Worm (Caenorhabditis elegans) whole organism, L2 larva: ENCODE data around the gene M7.8.

Experiments
- ZK546.5 ChIP-seq: sonication (generic microtip); optimal IDR thresholded peaks from 2 replicates; lab custom pipeline; 2017; ENCODE audit warnings: missing biosample characterization, missing genetic modification characterization
- ama-1 ChIP-seq: fragments of 150-350 bp; optimal IDR thresholded peaks from 2 replicates; lab custom pipeline; 2018; ENCODE audit warnings: inconsistent platforms
- elt-3 ChIP-seq: sonication (generic microtip); optimal IDR thresholded peaks from 2 replicates; lab custom pipeline; 2017; ENCODE audit warnings: missing biosample characterization, missing genetic modification characterization
- mdl-1 ChIP-seq, 2 experiments: fragments of 150-350 bp in 1 of 2; sonication (generic microtip) in 1 of 2; optimal IDR thresholded peaks; 2 replicates each; lab custom pipeline; 2017; ENCODE audit warnings: missing biosample characterization in 2 of 2, missing genetic modification characterization in 2 of 2
- nhr-77 ChIP-seq: fragments of 150-350 bp; optimal IDR thresholded peaks from 2 replicates; lab custom pipeline; 2014; ENCODE audit warnings: missing biosample characterization, missing genetic modification characterization
- ztf-11 ChIP-seq: sonication (generic microtip); optimal IDR thresholded peaks from 2 replicates; lab custom pipeline; 2017; ENCODE audit warnings: missing biosample characterization, missing genetic modification characterization

DNA sequence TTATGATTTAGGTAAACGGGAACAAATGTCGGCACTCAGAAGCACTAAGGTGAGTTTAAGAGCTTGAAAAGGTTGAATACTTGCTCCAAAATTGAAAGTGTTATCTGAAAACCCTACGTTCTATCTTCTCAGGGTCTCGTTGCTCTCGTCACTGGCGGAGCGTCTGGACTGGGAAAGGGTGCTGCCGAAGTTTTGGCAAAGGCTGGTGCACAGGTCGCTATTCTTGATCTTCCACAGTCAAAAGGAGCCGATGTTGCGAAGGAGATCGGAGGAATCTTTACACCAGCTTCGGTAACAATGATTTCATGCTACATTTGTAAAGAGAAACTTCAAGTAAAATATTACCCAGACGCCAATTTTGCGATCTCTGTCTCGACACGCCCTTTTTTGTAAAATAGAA is 36.4 kb upstream of the M7.8 start, which contains the start of gene ard-1:
- no peak for TF ChIP-seq elt-3 (tag; lab: Kevin White, UChicago)
- no peak for TF ChIP-seq ZK546.5 (tag; lab: Kevin White, UChicago)
- TF ChIP-seq nhr-77 (tag; lab: Kevin White, UChicago): no peak
- TF ChIP-seq ztf-11 (tag; lab: Kevin White, UChicago): no peak
- TF ChIP-seq ama-1 (lab: Kevin White, UChicago): no peak
- no peak for TF ChIP-seq mdl-1 (tag; optimal IDR thresholded peaks at IDR 0.05; lab: Kevin White, UChicago)
